Fruit fly (Drosophila melanogaster) whole organism, embryonic: ENCODE results near the gene rictor.

ENCODE experiments used
- Bgb ChIP-seq: fragments of 200-800 bp; sonication (Bioruptor generic); IDR thresholded peaks from 2 replicates; pipeline ENCODE4 v1.3.6; 2022; ENCODE audit warnings: missing biosample characterization, missing genetic modification characterization; ENCODE audit not compliant: partially characterized antibody
- CG10543 ChIP-seq: fragments of 200-800 bp; sonication (Bioruptor generic); optimal IDR thresholded peaks from 3 replicates; lab custom pipeline; 2017; ENCODE audit warnings: missing biosample characterization, mild to moderate bottlenecking, missing genetic modification characterization, moderate library complexity
- CG11085 ChIP-seq: fragments of 200-800 bp; sonication (Bioruptor generic); IDR thresholded peaks from 2 replicates; pipeline ENCODE4 v1.3.6; 2022; ENCODE audit warnings: missing biosample characterization, missing genetic modification characterization
- CG11093 ChIP-seq: fragments of 200-800 bp; sonication (Bioruptor generic); IDR thresholded peaks from 3 replicates; pipeline ENCODE4 v1.3.6; 2022; ENCODE audit warnings: missing biosample characterization, missing genetic modification characterization
- CG11398 ChIP-seq: fragments of 200-800 bp; sonication (Bioruptor generic); optimal IDR thresholded peaks from 2 replicates; lab custom pipeline; 2016; ENCODE audit warnings: missing biosample characterization, missing genetic modification characterization
- CG11560 ChIP-seq: fragments of 200-800 bp; sonication (Bioruptor generic); IDR thresholded peaks from 3 replicates; pipeline ENCODE4 v1.3.6; 2022; ENCODE audit warnings: missing biosample characterization, missing genetic modification characterization
- CG1233 ChIP-seq: fragments of 200-800 bp; sonication (Bioruptor generic); optimal IDR thresholded peaks from 4 replicates; lab custom pipeline; 2018; ENCODE audit warnings: missing biosample characterization, mild to moderate bottlenecking, missing genetic modification characterization
- CG12391 ChIP-seq: fragments of 200-800 bp; sonication (Bioruptor generic); optimal IDR thresholded peaks from 3 replicates; lab custom pipeline; 2018; ENCODE audit warnings: missing biosample characterization, mild to moderate bottlenecking, missing genetic modification characterization, moderate library complexity
- CG14860 ChIP-seq: fragments of 200-800 bp; sonication (Bioruptor generic); IDR thresholded peaks from 3 replicates; pipeline ENCODE4 v1.3.6; 2022; ENCODE audit warnings: missing biosample characterization, missing genetic modification characterization; ENCODE audit not compliant: partially characterized antibody
- CG15514 ChIP-seq: fragments of 200-800 bp; sonication (Bioruptor generic); optimal IDR thresholded peaks from 3 replicates; lab custom pipeline; 2017; ENCODE audit warnings: missing biosample characterization, missing genetic modification characterization, mild to moderate bottlenecking, moderate library complexity, missing genetic modification reagents
- CG15696 ChIP-seq: fragments of 200-800 bp; sonication (Bioruptor generic); optimal IDR thresholded peaks from 2 replicates; lab custom pipeline; 2019; ENCODE audit warnings: missing biosample characterization, mild to moderate bottlenecking, missing genetic modification characterization, moderate library complexity
- CG1603 ChIP-seq: fragments of 200-800 bp; sonication (Bioruptor generic); optimal IDR thresholded peaks from 2 replicates; lab custom pipeline; 2019; ENCODE audit warnings: missing biosample characterization, mild to moderate bottlenecking, missing genetic modification characterization, moderate library complexity
- CG16863 ChIP-seq: fragments of 200-800 bp; sonication (Bioruptor generic); optimal IDR thresholded peaks from 3 replicates; lab custom pipeline; 2016; ENCODE audit warnings: missing biosample characterization, missing genetic modification characterization
- CG1832 ChIP-seq: fragments of 200-800 bp; sonication (Bioruptor generic); optimal IDR thresholded peaks from 2 replicates; lab custom pipeline; 2017; ENCODE audit warnings: missing biosample characterization, mild to moderate bottlenecking, missing genetic modification characterization, inconsistent platforms
- CG2129 ChIP-seq: fragments of 200-800 bp; sonication (Bioruptor generic); IDR thresholded peaks from 2 replicates; pipeline ENCODE4 v1.3.6; 2022; ENCODE audit warnings: missing biosample characterization, missing genetic modification characterization; ENCODE audit not compliant: partially characterized antibody
- CG2678 ChIP-seq: fragments of 200-800 bp; sonication (Bioruptor generic); optimal IDR thresholded peaks from 3 replicates; lab custom pipeline; 2019; ENCODE audit warnings: missing biosample characterization, mild to moderate bottlenecking, missing genetic modification characterization, moderate library complexity
- CG33213 ChIP-seq: fragments of 200-800 bp; sonication (Bioruptor generic); optimal IDR thresholded peaks from 3 replicates; lab custom pipeline; 2016; ENCODE audit warnings: missing biosample characterization, missing genetic modification characterization
- CG5180 ChIP-seq: fragments of 200-800 bp; sonication (Bioruptor generic); optimal IDR thresholded peaks from 3 replicates; lab custom pipeline; 2017; ENCODE audit warnings: missing biosample characterization, missing genetic modification characterization, mild to moderate bottlenecking, moderate library complexity, missing genetic modification reagents
- CG5245 ChIP-seq: fragments of 200-800 bp; sonication (Bioruptor generic); optimal IDR thresholded peaks from 3 replicates; lab custom pipeline; 2016; ENCODE audit warnings: missing biosample characterization, missing genetic modification characterization
- CG5953 ChIP-seq: fragments of 200-800 bp; sonication (Bioruptor generic); IDR thresholded peaks from 2 replicates; pipeline ENCODE4 v1.3.6; 2022; ENCODE audit warnings: missing biosample characterization, missing genetic modification characterization
- CG6813 ChIP-seq: fragments of 200-800 bp; sonication (Bioruptor generic); optimal IDR thresholded peaks from 2 replicates; lab custom pipeline; 2017; ENCODE audit warnings: missing biosample characterization, missing genetic modification characterization, mild to moderate bottlenecking, moderate library complexity, missing genetic modification reagents
- CG7745 ChIP-seq: fragments of 200-800 bp; sonication (Bioruptor generic); optimal IDR thresholded peaks from 2 replicates; lab custom pipeline; 2018; ENCODE audit warnings: missing biosample characterization, mild to moderate bottlenecking, missing genetic modification characterization, moderate library complexity
- CG7963 ChIP-seq: fragments of 200-800 bp; sonication (Bioruptor generic); IDR thresholded peaks from 3 replicates; pipeline ENCODE4 v1.3.6; 2022; ENCODE audit warnings: missing biosample characterization, missing genetic modification characterization; ENCODE audit not compliant: partially characterized antibody
- CG8478 ChIP-seq: fragments of >200 bp; optimal IDR thresholded peaks from 2 replicates; lab custom pipeline; 2018
- CG9932 ChIP-seq: fragments of 200-800 bp; sonication (Bioruptor generic); IDR thresholded peaks from 2 replicates; pipeline ENCODE4 v1.3.6; 2022; ENCODE audit warnings: missing biosample characterization, missing genetic modification characterization
- CkIIα-i1 ChIP-seq: fragments of 200-800 bp; sonication (Bioruptor generic); IDR thresholded peaks from 2 replicates; pipeline ENCODE4 v1.3.6; 2022; ENCODE audit warnings: missing biosample characterization, missing genetic modification characterization
- Dp ChIP-seq: fragments of 200-800 bp; sonication (Bioruptor generic); optimal IDR thresholded peaks from 2 replicates; lab custom pipeline; 2018; ENCODE audit warnings: missing biosample characterization, mild to moderate bottlenecking, missing genetic modification characterization, moderate library complexity
- ERR ChIP-seq: fragments of 200-800 bp; sonication (Bioruptor generic); optimal IDR thresholded peaks from 2 replicates; lab custom pipeline; 2016; ENCODE audit warnings: missing biosample characterization, missing genetic modification characterization
- Ets97D ChIP-seq: fragments of 200-800 bp; sonication (Bioruptor generic); optimal IDR thresholded peaks from 3 replicates; lab custom pipeline; 2016; ENCODE audit warnings: missing biosample characterization, missing genetic modification characterization
- Fer2 ChIP-seq: fragments of 200-800 bp; sonication (Bioruptor generic); optimal IDR thresholded peaks from 2 replicates; lab custom pipeline; 2018; ENCODE audit warnings: missing biosample characterization, mild to moderate bottlenecking, missing genetic modification characterization, moderate library complexity
- Fer3 ChIP-seq: fragments of 200-800 bp; sonication (Bioruptor generic); optimal IDR thresholded peaks from 2 replicates; lab custom pipeline; 2018; ENCODE audit warnings: missing biosample characterization, mild to moderate bottlenecking, missing genetic modification characterization, moderate library complexity
- Hmr ChIP-seq: fragments of 200-800 bp; sonication (Bioruptor generic); optimal IDR thresholded peaks from 3 replicates; lab custom pipeline; 2017; ENCODE audit warnings: mild to moderate bottlenecking, missing biosample characterization, missing genetic modification reagents, missing genetic modification characterization
- Hmx ChIP-seq: fragments of 200-800 bp; sonication (Bioruptor generic); optimal IDR thresholded peaks from 2 replicates; lab custom pipeline; 2016; ENCODE audit warnings: missing biosample characterization, missing genetic modification characterization
- Myb ChIP-seq: fragments of 200-800 bp; sonication (Bioruptor generic); optimal IDR thresholded peaks from 2 replicates; lab custom pipeline; 2016; ENCODE audit warnings: missing biosample characterization, missing genetic modification characterization
- NFAT ChIP-seq: fragments of 200-800 bp; sonication (Bioruptor generic); IDR thresholded peaks from 2 replicates; pipeline ENCODE4 v1.3.6; 2022; ENCODE audit warnings: missing biosample characterization, missing genetic modification characterization
- Nf-YC ChIP-seq: fragments of 200-800 bp; optimal IDR thresholded peaks from 3 replicates; lab custom pipeline; 2019; ENCODE audit warnings: missing biosample characterization, mild to moderate bottlenecking, missing genetic modification characterization, moderate library complexity
- Opbp ChIP-seq: fragments of 200-800 bp; sonication (Bioruptor generic); IDR thresholded peaks from 3 replicates; pipeline ENCODE4 v1.3.6; 2022; ENCODE audit warnings: missing biosample characterization, missing genetic modification characterization; ENCODE audit not compliant: partially characterized antibody
- Six4 ChIP-seq: fragments of 200-800 bp; sonication (Bioruptor generic); optimal IDR thresholded peaks from 2 replicates; lab custom pipeline; 2016; ENCODE audit warnings: missing biosample characterization, missing genetic modification characterization
- Trl ChIP-seq, 3 experiments: fragments of >200 bp in 2 of 3; fragments of 200-800 bp in 1 of 3; sonication (Bioruptor generic) in 1 of 3; optimal IDR thresholded peaks; 2 replicates in 1 of 3; 3 replicates in 2 of 3; lab custom pipeline; 2016 to 2017; ENCODE audit warnings: missing biosample characterization in 1 of 3, missing genetic modification characterization in 1 of 3
- ara ChIP-seq: fragments of 200-800 bp; sonication (Bioruptor generic); IDR thresholded peaks from 2 replicates; pipeline ENCODE4 v1.3.6; 2022; ENCODE audit warnings: missing biosample characterization, missing genetic modification characterization
- bsh ChIP-seq, 2 experiments: fragments of 200-800 bp; sonication (Bioruptor generic); optimal IDR thresholded peaks; 2 replicates each; lab custom pipeline; 2017 to 2018; ENCODE audit warnings: mild to moderate bottlenecking in 2 of 2, missing biosample characterization in 2 of 2, missing genetic modification characterization in 2 of 2, moderate library complexity in 1 of 2
- cad ChIP-seq: fragments of >200 bp; optimal IDR thresholded peaks from 2 replicates; lab custom pipeline; 2017; ENCODE audit warnings: missing biosample characterization, missing genetic modification characterization
- disco-r ChIP-seq: fragments of 200-800 bp; sonication (Bioruptor generic); optimal IDR thresholded peaks from 2 replicates; lab custom pipeline; 2016; ENCODE audit warnings: missing biosample characterization, missing genetic modification characterization
- dmrt11E ChIP-seq: fragments of 200-800 bp; sonication (Bioruptor generic); optimal IDR thresholded peaks from 3 replicates; lab custom pipeline; 2018; ENCODE audit warnings: missing biosample characterization, mild to moderate bottlenecking, missing genetic modification characterization, moderate library complexity
- fd96Cb ChIP-seq: fragments of 200-800 bp; sonication (Bioruptor generic); optimal IDR thresholded peaks from 2 replicates; lab custom pipeline; 2018; ENCODE audit warnings: missing biosample characterization, mild to moderate bottlenecking, missing genetic modification characterization, moderate library complexity
- h ChIP-seq: fragments of >200 bp; optimal IDR thresholded peaks from 2 replicates; lab custom pipeline; 2017
- lilli ChIP-seq: fragments of 200-800 bp; sonication (Bioruptor generic); optimal IDR thresholded peaks from 3 replicates; lab custom pipeline; 2016; ENCODE audit warnings: missing biosample characterization, missing genetic modification characterization
- pum ChIP-seq: fragments of 200-800 bp; sonication (Bioruptor generic); optimal IDR thresholded peaks from 2 replicates; lab custom pipeline; 2016; ENCODE audit warnings: missing biosample characterization, missing genetic modification characterization
- slbo ChIP-seq: fragments of 200-800 bp; sonication (Bioruptor generic); IDR thresholded peaks from 2 replicates; pipeline ENCODE4 v1.3.6; 2022; ENCODE audit warnings: missing biosample characterization, missing genetic modification characterization
- slp2 ChIP-seq: fragments of 200-800 bp; sonication (Bioruptor generic); optimal IDR thresholded peaks from 2 replicates; lab custom pipeline; 2016; ENCODE audit warnings: missing biosample characterization, missing genetic modification characterization
- stwl ChIP-seq: fragments of 200-800 bp; sonication (Bioruptor generic); optimal IDR thresholded peaks from 3 replicates; lab custom pipeline; 2018; ENCODE audit warnings: missing biosample characterization, mild to moderate bottlenecking, missing genetic modification characterization, moderate library complexity

The rictor gene

DNA sequence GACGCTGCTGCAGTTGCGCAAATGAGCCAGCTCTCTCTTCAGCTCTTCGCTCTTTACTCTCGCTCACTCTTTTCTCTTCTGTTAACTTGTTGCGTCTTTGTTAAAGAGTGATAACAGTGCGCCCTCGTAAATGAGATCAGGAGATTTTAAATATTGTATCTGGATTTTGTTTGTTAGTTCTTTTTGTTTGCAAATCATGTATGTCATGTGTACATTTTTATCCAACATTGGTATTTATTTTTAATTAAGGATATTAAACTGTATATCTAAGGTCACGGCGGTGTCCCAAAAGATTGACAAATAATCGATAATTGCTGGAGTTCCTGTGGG lies 37.7 kb upstream of the rictor start (continued):
- no peak for TF ChIP-seq Ets97D (GFP tag; lab: Kevin White, UChicago)
- TF ChIP-seq CG9932 (GFP tag; lab: Robert Waterston, UW): peak; percentile 51; the same call in 1 of the 2 replicates
- no peak for TF ChIP-seq CG11560 (tag; lab: Robert Waterston, UW)
- peak; percentile 71 for TF ChIP-seq slbo (GFP tag; lab: Robert Waterston, UW)
- peak; percentile 67 for TF ChIP-seq CG12391 (tag; lab: Kevin White, UChicago)
- peak in 1 of 2 experiments; percentile 54 for TF ChIP-seq bsh (GFP tag; optimal IDR thresholded peaks at IDR 0.05; lab: Kevin White, UChicago)
- peak; percentile 54 for TF ChIP-seq dmrt11E (tag; lab: Kevin White, UChicago)
- TF ChIP-seq lilli (GFP tag; lab: Kevin White, UChicago): peak; percentile 50
- no peak for TF ChIP-seq disco-r (GFP tag; lab: Kevin White, UChicago)
- TF ChIP-seq Fer2: no peak
- no peak for TF ChIP-seq CG7963 (GFP tag; lab: Robert Waterston, UW)
- TF ChIP-seq cad (GFP tag; lab: Kevin White, UChicago): no peak
- TF ChIP-seq CG15696 (tag; lab: Kevin White, UChicago): peak; percentile 69
- TF ChIP-seq Trl (optimal IDR thresholded peaks at IDR 0.05; lab: Kevin White, UChicago): peak in 1 of 2 experiments; percentile 93
- TF ChIP-seq Trl (GFP tag; optimal IDR thresholded peaks at IDR 0.05; lab: Kevin White, UChicago): no peak
- peak; percentile 54 for TF ChIP-seq ara (GFP tag; lab: Robert Waterston, UW)
- TF ChIP-seq CG11085 (GFP tag; lab: Robert Waterston, UW): no peak
- TF ChIP-seq CG14860: no peak
- TF ChIP-seq Bgb (GFP tag; lab: Robert Waterston, UW): no peak
- no peak for TF ChIP-seq CG5245 (GFP tag; lab: Kevin White, UChicago)
- TF ChIP-seq CG1832: no peak
- TF ChIP-seq CG7745: no peak
- no peak for TF ChIP-seq NFAT
- no peak for TF ChIP-seq Dp (GFP tag; lab: Kevin White, UChicago)
- peak; percentile 16 for TF ChIP-seq CG33213 (GFP tag; lab: Kevin White, UChicago)
- TF ChIP-seq CG1603: peak; percentile 35
- no peak for TF ChIP-seq CG2129 (GFP tag; lab: Robert Waterston, UW)
- no peak for TF ChIP-seq CG10543 (GFP tag; lab: Kevin White, UChicago)
- TF ChIP-seq Fer3: peak; percentile 53
- TF ChIP-seq CG8478: no peak
- TF ChIP-seq Hmr (GFP tag; lab: Kevin White, UChicago): peak; percentile 11
- no peak for TF ChIP-seq CG11398
- no peak for TF ChIP-seq CG6813 (GFP tag; lab: Kevin White, UChicago)
- no peak for TF ChIP-seq Six4 (GFP tag; lab: Kevin White, UChicago)
- TF ChIP-seq Nf-YC: no peak
- TF ChIP-seq Myb (GFP tag; lab: Kevin White, UChicago): no peak
- no peak for TF ChIP-seq ERR (GFP tag; lab: Kevin White, UChicago)
- no peak for TF ChIP-seq h (lab: Kevin White, UChicago)
- no peak for TF ChIP-seq CG15514 (GFP tag; lab: Kevin White, UChicago)
- no peak for TF ChIP-seq slp2 (GFP tag; lab: Kevin White, UChicago)
- TF ChIP-seq stwl (tag; lab: Kevin White, UChicago): peak; percentile 12
- TF ChIP-seq CG5953: no peak
- no peak for TF ChIP-seq Hmx (GFP tag; lab: Kevin White, UChicago)
- peak; percentile 47 for TF ChIP-seq fd96Cb (tag; lab: Kevin White, UChicago)
- peak; percentile 29 for TF ChIP-seq pum
- peak; percentile 46; the same call in 1 of the 3 replicates for TF ChIP-seq CG11093 (GFP tag; lab: Robert Waterston, UW)
- TF ChIP-seq Opbp (GFP tag; lab: Robert Waterston, UW): no peak
- TF ChIP-seq CG1233: peak; percentile 33
- TF ChIP-seq CG5180 (GFP tag; lab: Kevin White, UChicago): no peak
- peak; percentile 20 for TF ChIP-seq CG16863 (GFP tag; lab: Kevin White, UChicago)
- TF ChIP-seq CG2678 (tag; lab: Kevin White, UChicago): peak; percentile 52
- TF ChIP-seq CkIIα-i1: no peak
